Fruit fly (Drosophila melanogaster): Measurements from ENCODE around the gene spg.
A peak's percentile ranks its signal among the peaks of the same experiment; 100 is the strongest.

spg gene

dm6 chr3R:28810942-28811676, 34.0 kb upstream of the spg start, which contains the start of gene wdn:
Gene wdn, minus strand, starts transcription at chr3R:28811337.
- no peak for TF ChIP-seq CG34406 (GFP tag; optimal IDR thresholded peaks at IDR 0.05)
- TF ChIP-seq Sox14 (GFP tag; optimal IDR thresholded peaks at IDR 0.05) = peak; percentile 66
- peak; percentile 13 for TF ChIP-seq CG31627 (GFP tag; optimal IDR thresholded peaks at IDR 0.05)
- TF ChIP-seq lz (GFP tag; optimal IDR thresholded peaks at IDR 0.05) = peak; percentile 21
- peak; percentile 1 for TF ChIP-seq topi (GFP tag; optimal IDR thresholded peaks at IDR 0.05)

- peak; percentile 1 for TF ChIP-seq CG31627 (GFP tag; optimal IDR thresholded peaks at IDR 0.05)
- no peak for TF ChIP-seq CG34406 (GFP tag; optimal IDR thresholded peaks at IDR 0.05)
- peak; percentile 20 for TF ChIP-seq Ets96B (tag; optimal IDR thresholded peaks at IDR 0.05)
- no peak for TF ChIP-seq Blimp-1 (GFP tag; optimal IDR thresholded peaks at IDR 0.05)
- TF ChIP-seq dac (GFP tag; optimal IDR thresholded peaks at IDR 0.05) = no peak
- no peak for TF ChIP-seq CG6808 (GFP tag; optimal IDR thresholded peaks at IDR 0.05)
- TF ChIP-seq Gug (GFP tag; IDR thresholded peaks at IDR 0.05) = no peak
- TF ChIP-seq CG11902 (GFP tag; optimal IDR thresholded peaks at IDR 0.05) = no peak
- no peak for TF ChIP-seq CG8319 (GFP tag; optimal IDR thresholded peaks at IDR 0.05)
- TF ChIP-seq CG16779 (tag; optimal IDR thresholded peaks at IDR 0.05) = no peak
- TF ChIP-seq Ets21C (GFP tag; optimal IDR thresholded peaks at IDR 0.05) = no peak
- 0 out of 3 replicates have a peak, but pooled peaks have one; percentile 17 for TF ChIP-seq CG6163 (GFP tag; IDR thresholded peaks at IDR 0.05)
- TF ChIP-seq Met (GFP tag; optimal IDR thresholded peaks at IDR 0.05) = no peak
- TF ChIP-seq CG15336 (GFP tag; IDR thresholded peaks at IDR 0.05) = no peak
- TF ChIP-seq CG11294 (GFP tag; IDR thresholded peaks at IDR 0.05) = no peak
- TF ChIP-seq CG6854 (GFP tag; optimal IDR thresholded peaks at IDR 0.05) = no peak
- peak; percentile 5 for TF ChIP-seq cyc (GFP tag; optimal IDR thresholded peaks at IDR 0.05)
- TF ChIP-seq Hr39 (GFP tag; optimal IDR thresholded peaks at IDR 0.05) = peak; percentile 10
- TF ChIP-seq CG8632 (GFP tag; optimal IDR thresholded peaks at IDR 0.05) = no peak
- TF ChIP-seq CG9139 (GFP tag; optimal IDR thresholded peaks at IDR 0.05) = no peak
- no peak for TF ChIP-seq Eip93F (GFP tag; optimal IDR thresholded peaks at IDR 0.05)
- TF ChIP-seq svp (GFP tag) = no peak
- peak; percentile 41 for TF ChIP-seq esn (GFP tag; optimal IDR thresholded peaks at IDR 0.05)
- TF ChIP-seq acj6 (GFP tag; optimal IDR thresholded peaks at IDR 0.05) = peak; percentile 22
- TF ChIP-seq Sox102F (GFP tag; optimal IDR thresholded peaks at IDR 0.05) = no peak
- no peak for TF ChIP-seq fd59A (GFP tag; optimal IDR thresholded peaks at IDR 0.05)
- no peak for TF ChIP-seq Sox15 (GFP tag; optimal IDR thresholded peaks at IDR 0.05)
- no peak for TF ChIP-seq CG11762 (GFP tag; optimal IDR thresholded peaks at IDR 0.05; ENCODE audit: insufficient read depth)
- peak; percentile 89 for TF ChIP-seq Sox14 (GFP tag; optimal IDR thresholded peaks at IDR 0.05)
- TF ChIP-seq CG7368 (GFP tag; optimal IDR thresholded peaks at IDR 0.05) = no peak
- TF ChIP-seq Hr38 (GFP tag; optimal IDR thresholded peaks at IDR 0.05) = no peak
- TF ChIP-seq CG3032 (tag; optimal IDR thresholded peaks at IDR 0.05) = no peak
- no peak for TF ChIP-seq vri (GFP tag; optimal IDR thresholded peaks at IDR 0.05)
- TF ChIP-seq Eip78C (GFP tag) = no peak
- TF ChIP-seq topi (GFP tag; optimal IDR thresholded peaks at IDR 0.05) = peak; percentile 9
- no peak for TF ChIP-seq Eip75B (GFP tag; optimal IDR thresholded peaks at IDR 0.05)
- TF ChIP-seq ss (GFP tag; optimal IDR thresholded peaks at IDR 0.05) = no peak
- TF ChIP-seq eg (GFP tag; IDR thresholded peaks at IDR 0.05) = peak; percentile 34; the same call in 1 of the 3 replicates
- TF ChIP-seq fd85E (GFP tag; optimal IDR thresholded peaks at IDR 0.05) = no peak
- TF ChIP-seq CG8119 (GFP tag; IDR thresholded peaks at IDR 0.05) = no peak
- peak; percentile 78 for TF ChIP-seq fkh (GFP tag; optimal IDR thresholded peaks at IDR 0.05)
- no peak for TF ChIP-seq CG32006 (GFP tag; optimal IDR thresholded peaks at IDR 0.05)
- TF ChIP-seq lz (GFP tag; optimal IDR thresholded peaks at IDR 0.05) = peak; percentile 14
- no peak for TF ChIP-seq Smox (GFP tag; optimal IDR thresholded peaks at IDR 0.05)
- no peak for TF ChIP-seq salr (GFP tag; optimal IDR thresholded peaks at IDR 0.05)
- no peak for TF ChIP-seq spab (GFP tag; optimal IDR thresholded peaks at IDR 0.05)
Measured at dm6 chr3R:28811677-28812465, 33.2 kb upstream of the spg start, which contains the start of gene Prp39. Gene Prp39, plus strand, starts transcription at chr3R:28812102.

Measured in whole organism, prepupa.